Worm (Caenorhabditis elegans): ENCODE measurements around the gene nhr-9.

nhr-9 gene

DNA sequence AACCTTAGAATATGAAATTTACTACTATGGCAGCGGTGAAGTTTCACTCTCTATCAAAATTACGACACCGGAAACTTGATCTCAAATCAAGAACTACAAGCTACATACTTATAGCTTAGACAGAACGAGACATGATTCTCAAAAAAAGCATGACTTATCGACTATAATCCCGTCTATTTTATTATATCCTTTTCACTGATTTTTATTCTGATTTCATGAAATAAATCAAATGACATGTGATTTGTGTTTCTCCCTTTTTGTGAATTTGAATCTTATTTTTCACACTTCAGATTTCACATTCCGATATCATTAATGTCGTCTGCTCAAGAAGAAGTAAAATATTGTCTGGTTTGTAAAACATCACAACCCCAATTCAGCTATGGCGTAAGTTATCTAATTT lies 4.7 kb downstream of the nhr-9 start, which contains the start of gene ZK418.11:
ZK418.11 (plus strand) TSS at position 289 of the 400 bp plus-strand sequence.
- TF ChIP-seq ceh-13 (GFP tag; optimal IDR thresholded peaks at IDR 0.05): no peak
- no peak for TF ChIP-seq pes-1 (GFP tag; IDR thresholded peaks at IDR 0.05)
- TF ChIP-seq ama-1 (optimal IDR thresholded peaks at IDR 0.05): no peak

DNA sequence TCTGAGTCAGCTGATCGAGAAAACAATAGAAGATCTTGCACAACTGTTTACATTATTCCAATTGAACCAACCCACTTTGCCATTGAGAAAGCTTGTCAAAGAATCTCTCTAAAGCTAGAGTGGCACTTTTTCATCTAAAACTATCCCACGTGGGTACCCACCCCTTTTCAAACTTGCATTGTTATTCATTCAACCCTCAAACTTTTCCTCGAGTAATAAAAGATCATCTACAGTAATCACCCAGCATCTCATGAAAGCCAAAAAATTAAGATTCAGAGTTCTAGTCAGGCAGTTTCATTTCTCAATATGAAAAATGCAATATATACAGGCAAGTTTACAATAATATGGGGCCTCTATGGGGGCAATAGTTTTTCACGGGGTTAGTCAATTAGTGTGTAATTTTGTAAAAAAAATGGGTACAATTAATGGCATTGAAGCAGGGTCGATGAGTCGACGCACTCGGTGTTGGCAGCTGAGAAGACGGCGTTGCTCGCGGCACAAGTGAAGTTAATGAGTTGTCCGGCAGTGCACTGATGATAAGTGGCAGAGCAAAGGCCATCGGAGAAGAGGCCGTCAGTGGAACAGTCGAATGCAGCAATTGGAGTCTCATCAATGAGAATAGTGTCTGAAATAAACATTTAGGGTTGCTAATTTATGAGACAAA lies 6.7 kb downstream of the nhr-9 start:
- TF ChIP-seq scrt-1 (GFP tag; IDR thresholded peaks at IDR 0.05) (no peak), ets-7 (tag; optimal IDR thresholded peaks at IDR 0.05) (no peak), ama-1 (optimal IDR thresholded peaks at IDR 0.05) (no peak), pes-1 (GFP tag; IDR thresholded peaks at IDR 0.05) (no peak), tbx-37 (GFP tag; conservative IDR thresholded peaks at IDR 0.05) (no peak), hmbx-1 (tag; optimal IDR thresholded peaks at IDR 0.05) (no peak), ceh-36 (tag; optimal IDR thresholded peaks at IDR 0.05) (no peak), F13C5.2 (tag; optimal IDR thresholded peaks at IDR 0.05) (no peak), hmg-4 (GFP tag; optimal IDR thresholded peaks at IDR 0.05) (no peak), tra-4 (tag; optimal IDR thresholded peaks at IDR 0.05) (no peak), tbx-11 (GFP tag; IDR thresholded peaks at IDR 0.05) (no peak), ceh-13 (GFP tag; optimal IDR thresholded peaks at IDR 0.05) (no peak)

DNA sequence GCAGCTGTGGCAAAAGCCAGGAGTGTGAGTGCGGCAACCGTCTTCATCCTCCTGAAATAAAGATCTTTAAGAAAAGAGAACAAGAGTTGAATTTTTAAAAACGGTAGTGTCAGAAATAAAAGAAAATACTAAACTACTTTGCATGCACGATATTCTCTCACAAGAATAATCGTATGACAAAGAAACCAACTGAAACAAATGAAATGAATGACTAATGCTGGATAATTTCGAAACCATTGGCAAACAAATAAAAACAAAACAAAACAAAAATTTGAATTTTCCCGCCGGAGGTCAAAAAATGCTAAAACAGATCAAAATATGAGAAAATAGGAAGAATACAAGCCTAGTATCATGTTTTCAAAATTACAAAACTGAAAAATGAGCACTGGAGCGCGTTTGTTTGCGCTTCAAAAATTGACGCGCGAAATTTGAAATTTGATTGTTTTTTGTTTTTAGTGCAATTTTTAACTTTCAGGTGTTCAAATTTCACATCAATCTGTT lies 8.7 kb downstream of the nhr-9 start, which contains the start of gene cpg-2:
cpg-2 (minus strand) TSS at position 51 of the 501 bp plus-strand sequence.
- TF ChIP-seq tra-4 (tag; optimal IDR thresholded peaks at IDR 0.05): no peak
- TF ChIP-seq ceh-13 (GFP tag; optimal IDR thresholded peaks at IDR 0.05): no peak
- TF ChIP-seq tbx-11 (GFP tag; IDR thresholded peaks at IDR 0.05): no peak
- no peak for TF ChIP-seq ceh-36 (tag; optimal IDR thresholded peaks at IDR 0.05)
- no peak for TF ChIP-seq hmg-4 (GFP tag; optimal IDR thresholded peaks at IDR 0.05)
- no peak for TF ChIP-seq ets-7 (tag; optimal IDR thresholded peaks at IDR 0.05)
- no peak for TF ChIP-seq ama-1 (optimal IDR thresholded peaks at IDR 0.05)
- no peak for TF ChIP-seq flt-1 (GFP tag; IDR thresholded peaks at IDR 0.05)
- no peak for TF ChIP-seq F13C5.2 (tag; optimal IDR thresholded peaks at IDR 0.05)
- no peak for TF ChIP-seq scrt-1 (GFP tag; IDR thresholded peaks at IDR 0.05)
- TF ChIP-seq hnd-1 (tag; optimal IDR thresholded peaks at IDR 0.05): no peak
- TF ChIP-seq pes-1 (GFP tag; IDR thresholded peaks at IDR 0.05): no peak
- no peak for TF ChIP-seq aly-1 (tag; optimal IDR thresholded peaks at IDR 0.05)
- TF ChIP-seq sea-1 (GFP tag; conservative IDR thresholded peaks at IDR 0.05): no peak
- TF ChIP-seq hmbx-1 (tag; optimal IDR thresholded peaks at IDR 0.05): no peak
- TF ChIP-seq tbx-37 (GFP tag; conservative IDR thresholded peaks at IDR 0.05): no peak
- TF ChIP-seq B0310.2 (tag; optimal IDR thresholded peaks at IDR 0.05): no peak

DNA sequence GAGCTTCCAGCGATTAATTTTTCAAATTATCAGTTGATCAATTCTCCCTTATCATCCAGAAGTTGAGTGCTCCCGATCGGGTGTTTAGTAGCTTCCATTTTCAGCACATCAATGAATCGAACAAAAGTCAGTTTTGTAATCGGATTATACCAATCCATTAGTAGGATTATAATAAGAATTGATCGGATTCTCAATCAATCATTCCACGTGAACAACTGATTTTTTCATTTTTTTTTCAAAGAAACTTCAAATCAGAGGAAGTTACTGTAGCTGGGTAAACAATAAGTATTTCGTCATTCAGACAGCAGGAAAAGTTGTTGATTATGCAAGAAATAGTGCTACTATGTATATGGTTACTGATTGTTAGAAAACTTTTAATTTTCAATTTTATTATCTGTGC lies 11.6 kb downstream of the nhr-9 start:
- TF ChIP-seq hmg-4 (GFP tag; optimal IDR thresholded peaks at IDR 0.05): no peak
- no peak for TF ChIP-seq aly-1 (tag; optimal IDR thresholded peaks at IDR 0.05)
- TF ChIP-seq tra-4 (tag; optimal IDR thresholded peaks at IDR 0.05): no peak
- no peak for TF ChIP-seq B0310.2 (tag; optimal IDR thresholded peaks at IDR 0.05)

DNA sequence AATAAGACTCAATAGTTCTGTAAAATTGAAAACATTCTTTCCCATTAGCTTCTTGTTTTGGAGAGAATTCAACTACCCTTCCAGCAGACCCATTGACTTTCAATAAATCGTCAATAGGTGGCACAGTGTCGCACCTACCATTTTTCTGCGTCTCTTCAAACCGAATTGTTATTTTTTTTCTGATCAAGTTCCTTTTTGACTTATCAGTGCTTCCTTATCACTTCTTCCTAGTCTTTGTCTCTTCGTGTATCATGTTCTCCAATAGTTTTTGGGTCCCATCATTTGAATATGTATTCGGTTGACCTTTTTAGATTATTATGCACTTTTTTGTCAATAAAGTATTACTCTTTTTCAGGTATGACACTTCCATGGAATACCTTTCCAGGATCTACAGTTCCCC lies 12.7 kb downstream of the nhr-9 start, which contains the start of gene odd-1:
odd-1 (plus strand) TSS at position 349 of the 400 bp plus-strand sequence.
- TF ChIP-seq hnd-1 (tag; optimal IDR thresholded peaks at IDR 0.05): no peak
- TF ChIP-seq flt-1 (GFP tag; IDR thresholded peaks at IDR 0.05): no peak
- no peak for TF ChIP-seq tbx-37 (GFP tag; conservative IDR thresholded peaks at IDR 0.05)
- TF ChIP-seq ceh-13 (GFP tag; optimal IDR thresholded peaks at IDR 0.05): no peak
- TF ChIP-seq hmbx-1 (tag; optimal IDR thresholded peaks at IDR 0.05): no peak
- TF ChIP-seq sea-1 (GFP tag; conservative IDR thresholded peaks at IDR 0.05): no peak
- no peak for TF ChIP-seq B0310.2 (tag; optimal IDR thresholded peaks at IDR 0.05)
- TF ChIP-seq ama-1 (optimal IDR thresholded peaks at IDR 0.05): no peak
- no peak for TF ChIP-seq ceh-36 (tag; optimal IDR thresholded peaks at IDR 0.05)
- TF ChIP-seq aly-1 (tag; optimal IDR thresholded peaks at IDR 0.05): no peak
- no peak for TF ChIP-seq pes-1 (GFP tag; IDR thresholded peaks at IDR 0.05)
- TF ChIP-seq ets-7 (tag; optimal IDR thresholded peaks at IDR 0.05): no peak
- TF ChIP-seq F13C5.2 (tag; optimal IDR thresholded peaks at IDR 0.05): no peak
- TF ChIP-seq scrt-1 (GFP tag; IDR thresholded peaks at IDR 0.05): no peak
- TF ChIP-seq tbx-11 (GFP tag; IDR thresholded peaks at IDR 0.05): no peak
- no peak for TF ChIP-seq hmg-4 (GFP tag; optimal IDR thresholded peaks at IDR 0.05)
- no peak for TF ChIP-seq tra-4 (tag; optimal IDR thresholded peaks at IDR 0.05)

DNA sequence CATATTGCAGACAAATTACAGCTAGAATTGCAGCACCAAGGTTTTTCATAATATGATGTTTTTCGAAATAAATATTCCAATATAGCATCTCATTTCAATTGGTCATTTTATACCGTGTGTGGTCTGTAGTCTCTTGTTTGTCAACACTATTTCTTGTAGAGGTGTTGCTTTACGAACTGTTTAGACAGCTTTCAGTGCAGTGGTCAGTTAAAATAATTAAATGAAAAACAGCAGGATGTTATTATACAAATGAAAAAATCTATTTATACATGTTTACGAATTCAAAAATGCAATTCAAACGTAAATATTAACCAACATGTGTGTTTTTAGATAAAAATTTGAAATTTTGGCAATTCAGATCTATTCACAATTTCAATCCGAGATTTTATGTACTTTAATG lies 16.5 kb downstream of the nhr-9 start, which contains the start of gene B0280.7:
B0280.7 (minus strand) TSS at position 101 of the 400 bp plus-strand sequence.
- TF ChIP-seq hmg-4 (GFP tag; optimal IDR thresholded peaks at IDR 0.05): no peak
- no peak for TF ChIP-seq F13C5.2 (tag; optimal IDR thresholded peaks at IDR 0.05)
- TF ChIP-seq ama-1 (optimal IDR thresholded peaks at IDR 0.05): no peak
- no peak for TF ChIP-seq B0310.2 (tag; optimal IDR thresholded peaks at IDR 0.05)
- TF ChIP-seq aly-1 (tag; optimal IDR thresholded peaks at IDR 0.05): no peak
- no peak for TF ChIP-seq scrt-1 (GFP tag; IDR thresholded peaks at IDR 0.05)
- no peak for TF ChIP-seq tbx-11 (GFP tag; IDR thresholded peaks at IDR 0.05)
- no peak for TF ChIP-seq ets-7 (tag; optimal IDR thresholded peaks at IDR 0.05)
- TF ChIP-seq tra-4 (tag; optimal IDR thresholded peaks at IDR 0.05): no peak
- no peak for TF ChIP-seq hnd-1 (tag; optimal IDR thresholded peaks at IDR 0.05)
- no peak for TF ChIP-seq flt-1 (GFP tag; IDR thresholded peaks at IDR 0.05)
- no peak for TF ChIP-seq ceh-13 (GFP tag; optimal IDR thresholded peaks at IDR 0.05)
- TF ChIP-seq sea-1 (GFP tag; conservative IDR thresholded peaks at IDR 0.05): no peak
- no peak for TF ChIP-seq pes-1 (GFP tag; IDR thresholded peaks at IDR 0.05)
- no peak for TF ChIP-seq hmbx-1 (tag; optimal IDR thresholded peaks at IDR 0.05)
- TF ChIP-seq tbx-37 (GFP tag; conservative IDR thresholded peaks at IDR 0.05): no peak
- no peak for TF ChIP-seq ceh-36 (tag; optimal IDR thresholded peaks at IDR 0.05)

DNA sequence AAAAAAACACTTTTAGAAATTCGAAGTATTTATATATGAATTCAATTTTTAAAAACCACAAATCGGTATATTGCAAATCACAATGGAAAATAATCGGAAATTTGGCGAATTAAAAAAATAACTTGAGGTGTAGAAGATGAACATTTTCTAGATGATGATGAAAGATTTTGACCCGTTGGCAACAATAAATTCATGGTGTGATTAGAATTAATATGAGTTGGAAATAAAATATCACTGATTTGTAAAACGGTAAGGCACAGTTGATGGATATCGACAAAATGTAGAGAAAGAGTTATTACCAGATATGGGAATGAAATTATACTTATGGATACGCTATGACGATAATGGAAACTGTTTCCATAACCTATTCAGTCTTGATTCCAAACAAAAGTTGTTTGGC lies 17.0 kb downstream of the nhr-9 start:
- TF ChIP-seq sea-1 (GFP tag; conservative IDR thresholded peaks at IDR 0.05): no peak
